Fruit fly (Drosophila melanogaster) whole organism, embryonic: ENCODE measurements around the gene Alp13.

ENCODE experiments used
- CG10147 ChIP-seq: fragments of 200-800 bp; sonication (Bioruptor generic); optimal IDR thresholded peaks from 2 replicates; lab custom pipeline; 2019; ENCODE audit warnings: missing biosample characterization, mild to moderate bottlenecking, missing genetic modification characterization, moderate library complexity
- CG10209 ChIP-seq: fragments of 200-800 bp; sonication (Bioruptor generic); optimal IDR thresholded peaks from 3 replicates; lab custom pipeline; 2017; ENCODE audit warnings: missing biosample characterization, mild to moderate bottlenecking, missing genetic modification characterization, missing genetic modification reagents
- CG10959 ChIP-seq: fragments of 200-800 bp; sonication (Bioruptor generic); IDR thresholded peaks from 2 replicates; pipeline ENCODE4 v1.3.6; 2022; ENCODE audit warnings: missing biosample characterization, missing genetic modification characterization
- CG11093 ChIP-seq: fragments of 200-800 bp; sonication (Bioruptor generic); IDR thresholded peaks from 3 replicates; pipeline ENCODE4 v1.3.6; 2022; ENCODE audit warnings: missing biosample characterization, missing genetic modification characterization
- CG11723 ChIP-seq: fragments of 200-800 bp; sonication (Bioruptor generic); optimal IDR thresholded peaks from 2 replicates; lab custom pipeline; 2017; ENCODE audit warnings: missing biosample characterization, mild to moderate bottlenecking, missing genetic modification characterization
- CG14965 ChIP-seq: fragments of 200-800 bp; sonication (Bioruptor generic); optimal IDR thresholded peaks from 2 replicates; lab custom pipeline; 2016; ENCODE audit warnings: missing biosample characterization, missing genetic modification characterization, borderline replicate concordance
- CG17186 ChIP-seq: fragments of 200-800 bp; sonication (Bioruptor generic); optimal IDR thresholded peaks from 3 replicates; lab custom pipeline; 2017; ENCODE audit warnings: missing biosample characterization, missing genetic modification reagents, missing genetic modification characterization
- CG2199 ChIP-seq: fragments of 200-800 bp; sonication (Bioruptor generic); IDR thresholded peaks from 3 replicates; pipeline ENCODE4 v1.3.6; 2022; ENCODE audit warnings: missing biosample characterization, missing genetic modification characterization
- CG30020 ChIP-seq: fragments of 200-800 bp; optimal IDR thresholded peaks from 2 replicates; lab custom pipeline; 2019; ENCODE audit warnings: missing biosample characterization, mild to moderate bottlenecking, missing genetic modification characterization, moderate library complexity
- CG31388 ChIP-seq: fragments of 200-800 bp; sonication (Bioruptor generic); optimal IDR thresholded peaks from 2 replicates; lab custom pipeline; 2016; ENCODE audit warnings: missing biosample characterization, missing genetic modification characterization
- CG31441 ChIP-seq: fragments of 200-800 bp; sonication (Bioruptor generic); IDR thresholded peaks from 2 replicates; pipeline ENCODE4 v1.3.6; 2022; ENCODE audit warnings: missing biosample characterization, missing genetic modification characterization
- CG3163 ChIP-seq: fragments of 200-800 bp; sonication (Bioruptor generic); optimal IDR thresholded peaks from 3 replicates; lab custom pipeline; 2016; ENCODE audit warnings: missing biosample characterization, missing genetic modification characterization
- CG32772 ChIP-seq: fragments of 200-800 bp; sonication (Bioruptor generic); IDR thresholded peaks from 2 replicates; pipeline ENCODE4 v1.3.6; 2022; ENCODE audit warnings: missing biosample characterization, missing genetic modification characterization
- CG4820 ChIP-seq: fragments of 200-800 bp; sonication (Bioruptor generic); optimal IDR thresholded peaks from 3 replicates; lab custom pipeline; 2016; ENCODE audit warnings: missing biosample characterization, missing genetic modification characterization
- CG7372 ChIP-seq: fragments of 200-800 bp; sonication (Bioruptor generic); IDR thresholded peaks from 2 replicates; pipeline ENCODE4 v1.3.6; 2022; ENCODE audit warnings: missing biosample characterization, missing genetic modification characterization
- CG7786 ChIP-seq: fragments of 200-800 bp; sonication (Bioruptor generic); optimal IDR thresholded peaks from 2 replicates; lab custom pipeline; 2016; ENCODE audit warnings: missing biosample characterization, missing genetic modification characterization
- CG7928 ChIP-seq: fragments of 200-800 bp; sonication (Bioruptor generic); optimal IDR thresholded peaks from 2 replicates; lab custom pipeline; 2017; ENCODE audit warnings: missing biosample characterization, mild to moderate bottlenecking, missing genetic modification characterization
- CG8089 ChIP-seq: fragments of 200-800 bp; sonication (Bioruptor generic); optimal IDR thresholded peaks from 3 replicates; lab custom pipeline; 2016; ENCODE audit warnings: missing biosample characterization, missing genetic modification characterization
- CG8290 ChIP-seq, 3 experiments: fragments of 200-800 bp; sonication (Bioruptor generic); optimal IDR thresholded peaks; 2 replicates each; lab custom pipeline; 2016 to 2019; ENCODE audit warnings: missing biosample characterization in 3 of 3, missing genetic modification characterization in 3 of 3, mild to moderate bottlenecking in 2 of 3, moderate library complexity in 1 of 3
- CHES-1-like ChIP-seq: fragments of 200-800 bp; sonication (Bioruptor generic); optimal IDR thresholded peaks from 2 replicates; lab custom pipeline; 2016; ENCODE audit warnings: missing biosample characterization, missing genetic modification characterization
- D19B ChIP-seq: fragments of 200-800 bp; sonication (Bioruptor generic); optimal IDR thresholded peaks from 2 replicates; lab custom pipeline; 2017; ENCODE audit warnings: missing biosample characterization, mild to moderate bottlenecking, missing genetic modification characterization
- Dbx ChIP-seq: fragments of 200-800 bp; sonication (Bioruptor generic); IDR thresholded peaks from 3 replicates; pipeline ENCODE4 v1.3.6; 2022; ENCODE audit warnings: missing biosample characterization, missing genetic modification characterization
- Fer2 ChIP-seq: fragments of 200-800 bp; sonication (Bioruptor generic); optimal IDR thresholded peaks from 2 replicates; lab custom pipeline; 2018; ENCODE audit warnings: missing biosample characterization, mild to moderate bottlenecking, missing genetic modification characterization, moderate library complexity
- H15 ChIP-seq: fragments of 200-800 bp; sonication (Bioruptor generic); IDR thresholded peaks from 3 replicates; pipeline ENCODE4 v1.3.6; 2022; ENCODE audit warnings: missing biosample characterization, missing genetic modification characterization
- HLHmδ ChIP-seq: fragments of 200-800 bp; sonication (Bioruptor generic); optimal IDR thresholded peaks from 2 replicates; lab custom pipeline; 2018; ENCODE audit warnings: missing biosample characterization, mild to moderate bottlenecking, missing genetic modification characterization, moderate library complexity
- HmgZ ChIP-seq: fragments of 200-800 bp; sonication (Bioruptor generic); optimal IDR thresholded peaks from 2 replicates; lab custom pipeline; 2018; ENCODE audit warnings: missing biosample characterization, mild to moderate bottlenecking, missing genetic modification characterization
- Hr3 ChIP-seq: fragments of 200-800 bp; sonication (Bioruptor generic); optimal IDR thresholded peaks from 3 replicates; lab custom pipeline; 2016; ENCODE audit warnings: missing biosample characterization, missing genetic modification characterization
- NK7.1 ChIP-seq: fragments of 200-800 bp; sonication (Bioruptor generic); optimal IDR thresholded peaks from 3 replicates; lab custom pipeline; 2016; ENCODE audit warnings: missing biosample characterization, missing genetic modification characterization
- Nf-YA ChIP-seq: fragments of 200-800 bp; sonication (Bioruptor generic); IDR thresholded peaks from 2 replicates; pipeline ENCODE4 v1.3.6; 2022; ENCODE audit warnings: missing biosample characterization, missing genetic modification characterization
- Oaz ChIP-seq: fragments of 200-800 bp; sonication (Bioruptor generic); IDR thresholded peaks from 2 replicates; pipeline ENCODE4 v1.3.6; 2022; ENCODE audit warnings: missing biosample characterization, missing genetic modification characterization
- Sry-δ ChIP-seq: fragments of 200-800 bp; sonication (Bioruptor generic); optimal IDR thresholded peaks from 2 replicates; lab custom pipeline; 2016; ENCODE audit warnings: missing biosample characterization, missing genetic modification characterization
- abd-A ChIP-seq: fragments of 200-800 bp; sonication (Bioruptor generic); optimal IDR thresholded peaks from 3 replicates; lab custom pipeline; 2019; ENCODE audit warnings: missing biosample characterization, mild to moderate bottlenecking, missing genetic modification characterization, moderate library complexity
- ash1 ChIP-seq: fragments of 200-800 bp; sonication (Bioruptor generic); optimal IDR thresholded peaks from 2 replicates; lab custom pipeline; 2018; ENCODE audit warnings: missing biosample characterization, mild to moderate bottlenecking, missing genetic modification characterization
- bab2 ChIP-seq: fragments of 200-800 bp; sonication (Bioruptor generic); optimal IDR thresholded peaks from 2 replicates; lab custom pipeline; 2016; ENCODE audit warnings: missing biosample characterization, missing genetic modification characterization
- cato ChIP-seq: fragments of 200-800 bp; sonication (Bioruptor generic); optimal IDR thresholded peaks from 2 replicates; lab custom pipeline; 2016; ENCODE audit warnings: missing biosample characterization, missing genetic modification characterization, borderline replicate concordance
- chinmo ChIP-seq: fragments of 200-800 bp; sonication (Bioruptor generic); IDR thresholded peaks from 4 replicates; pipeline ENCODE4 v1.3.6; 2022; ENCODE audit warnings: missing biosample characterization, missing genetic modification characterization; ENCODE audit not compliant: partially characterized antibody
- exex ChIP-seq: fragments of 200-800 bp; sonication (Bioruptor generic); optimal IDR thresholded peaks from 4 replicates; lab custom pipeline; 2018; ENCODE audit warnings: missing biosample characterization, mild to moderate bottlenecking, missing genetic modification characterization, moderate library complexity
- ftz-f1 ChIP-seq: fragments of 200-800 bp; sonication (Bioruptor generic); optimal IDR thresholded peaks from 2 replicates; lab custom pipeline; 2016; ENCODE audit warnings: missing biosample characterization, missing genetic modification characterization
- gcm2 ChIP-seq: fragments of 200-800 bp; sonication (Bioruptor generic); optimal IDR thresholded peaks from 2 replicates; lab custom pipeline; 2016; ENCODE audit warnings: missing biosample characterization, missing genetic modification characterization
- grau ChIP-seq: fragments of 200-800 bp; optimal IDR thresholded peaks from 3 replicates; lab custom pipeline; 2019; ENCODE audit warnings: missing biosample characterization, mild to moderate bottlenecking, missing genetic modification characterization, moderate library complexity
- ham ChIP-seq: fragments of 200-800 bp; sonication (Bioruptor generic); IDR thresholded peaks from 2 replicates; pipeline ENCODE4 v1.3.6; 2022; ENCODE audit warnings: missing biosample characterization, missing genetic modification characterization
- ind ChIP-seq: fragments of 200-800 bp; sonication (Bioruptor generic); optimal IDR thresholded peaks from 3 replicates; lab custom pipeline; 2016; ENCODE audit warnings: missing biosample characterization, missing genetic modification characterization
- inv ChIP-seq: fragments of 200-800 bp; sonication (Bioruptor generic); IDR thresholded peaks from 2 replicates; pipeline ENCODE4 v1.3.6; 2022; ENCODE audit warnings: missing biosample characterization, missing genetic modification characterization; ENCODE audit not compliant: partially characterized antibody
- lmd ChIP-seq: fragments of 200-800 bp; sonication (Bioruptor generic); IDR thresholded peaks from 2 replicates; pipeline ENCODE4 v1.3.6; 2022; ENCODE audit warnings: missing biosample characterization, missing genetic modification characterization
- mld ChIP-seq: fragments of 200-800 bp; sonication (Bioruptor generic); IDR thresholded peaks from 3 replicates; pipeline ENCODE4 v1.3.6; 2022; ENCODE audit warnings: missing biosample characterization, missing genetic modification characterization; ENCODE audit not compliant: partially characterized antibody
- pan ChIP-seq, 4 experiments: fragments of >200 bp in 3 of 4; fragments of 200-800 bp in 1 of 4; sonication (Bioruptor generic) in 1 of 4; optimal IDR thresholded peaks in 3 of 4; IDR thresholded peaks in 1 of 4; 2 replicates each; pipeline versions ENCODE4 v1.3.6 to Lab custom; 2017 to 2022; ENCODE audit warnings: missing biosample characterization in 2 of 4, missing genetic modification characterization in 2 of 4, mixed read lengths in 1 of 4
- pita ChIP-seq: fragments of 200-800 bp; sonication (Bioruptor generic); optimal IDR thresholded peaks from 2 replicates; lab custom pipeline; 2017; ENCODE audit warnings: missing biosample characterization, mild to moderate bottlenecking, missing genetic modification characterization
- ranshi ChIP-seq: fragments of 200-800 bp; sonication (Bioruptor generic); IDR thresholded peaks from 2 replicates; pipeline ENCODE4 v1.3.6; 2022; ENCODE audit warnings: missing biosample characterization, missing genetic modification characterization
- slou ChIP-seq: fragments of 200-800 bp; sonication (Bioruptor generic); optimal IDR thresholded peaks from 3 replicates; lab custom pipeline; 2016; ENCODE audit warnings: missing biosample characterization, missing genetic modification characterization
- unpg ChIP-seq: fragments of 200-800 bp; sonication (Bioruptor generic); optimal IDR thresholded peaks from 3 replicates; lab custom pipeline; 2018; ENCODE audit warnings: missing biosample characterization, mild to moderate bottlenecking, missing genetic modification characterization, moderate library complexity
- zfh2 ChIP-seq: fragments of 200-800 bp; sonication (Bioruptor generic); optimal IDR thresholded peaks from 2 replicates; lab custom pipeline; 2016; ENCODE audit warnings: missing biosample characterization, missing genetic modification characterization

Gene Alp13

dm6 chr3R:10111815-10112185, 36.6 kb upstream of the Alp13 start (continued):
- TF ChIP-seq NK7.1 (GFP tag; lab: Kevin White, UChicago), result no peak
- no peak for TF ChIP-seq Fer2
- no peak for TF ChIP-seq pan (optimal IDR thresholded peaks at IDR 0.05; lab: Kevin White, UChicago)
- peak in 1 of 2 experiments; percentile 7 for TF ChIP-seq pan (GFP tag; optimal IDR thresholded peaks at IDR 0.05 in 1 of 2, IDR thresholded peaks at IDR 0.05 in 1 of 2)
- no peak for TF ChIP-seq lmd
- no peak for TF ChIP-seq CG10959
- TF ChIP-seq CG10209 (GFP tag; lab: Kevin White, UChicago), result peak; percentile 12
- TF ChIP-seq zfh2, result no peak
- no peak for TF ChIP-seq CG4820 (GFP tag; lab: Kevin White, UChicago)
- no peak for TF ChIP-seq CG8089 (GFP tag; lab: Kevin White, UChicago)
- no peak for TF ChIP-seq exex (tag; lab: Kevin White, UChicago)
- TF ChIP-seq inv, result no peak
- no peak for TF ChIP-seq CG32772 (GFP tag; lab: Robert Waterston, UW)
- no peak for TF ChIP-seq chinmo
- TF ChIP-seq CHES-1-like (GFP tag; lab: Kevin White, UChicago), result no peak
- no peak for TF ChIP-seq ham
- TF ChIP-seq CG7786 (GFP tag; lab: Kevin White, UChicago), result no peak
- TF ChIP-seq abd-A (tag; lab: Kevin White, UChicago), result no peak
- TF ChIP-seq ranshi (GFP tag; lab: Robert Waterston, UW), result 0 out of 2 replicates have a peak, but pooled peaks have one; percentile 22
- TF ChIP-seq CG31441 (GFP tag; lab: Robert Waterston, UW), result peak; percentile 45
- no peak for TF ChIP-seq H15
- TF ChIP-seq cato (GFP tag; lab: Kevin White, UChicago), result no peak
- no peak for TF ChIP-seq HmgZ (tag; lab: Kevin White, UChicago)
- no peak for TF ChIP-seq CG3163 (GFP tag; lab: Kevin White, UChicago)
- peak; percentile 33 for TF ChIP-seq grau (tag; lab: Kevin White, UChicago)
- no peak for TF ChIP-seq ash1 (GFP tag; lab: Kevin White, UChicago)
- 0 out of 3 replicates have a peak, but pooled peaks have one; percentile 30 for TF ChIP-seq CG11093 (GFP tag; lab: Robert Waterston, UW)
- peak; percentile 27 for TF ChIP-seq unpg
- no peak for TF ChIP-seq slou (GFP tag; lab: Kevin White, UChicago)
- no peak for TF ChIP-seq HLHmδ (GFP tag; lab: Kevin White, UChicago)
- no peak for TF ChIP-seq gcm2 (GFP tag; lab: Kevin White, UChicago)
- TF ChIP-seq CG14965 (GFP tag; lab: Kevin White, UChicago), result no peak
- TF ChIP-seq CG7372 (GFP tag; lab: Robert Waterston, UW), result no peak
- TF ChIP-seq Oaz (GFP tag; lab: Robert Waterston, UW), result no peak
- no peak for TF ChIP-seq CG17186 (GFP tag; lab: Kevin White, UChicago)
- TF ChIP-seq Sry-δ, result no peak
- no peak for TF ChIP-seq Nf-YA (GFP tag; lab: Robert Waterston, UW)
- no peak for TF ChIP-seq CG7928
- no peak for TF ChIP-seq CG8290 (GFP tag; optimal IDR thresholded peaks at IDR 0.05; lab: Kevin White, UChicago)
- no peak for TF ChIP-seq CG8290 (tag; optimal IDR thresholded peaks at IDR 0.05; lab: Kevin White, UChicago)
- TF ChIP-seq CG2199 (GFP tag; lab: Robert Waterston, UW), result no peak
- 0 out of 3 replicates have a peak, but pooled peaks have one; percentile 13 for TF ChIP-seq Dbx (GFP tag; lab: Robert Waterston, UW)
- TF ChIP-seq D19B, result no peak
- no peak for TF ChIP-seq bab2
- no peak for TF ChIP-seq ftz-f1 (GFP tag; lab: Kevin White, UChicago)
- TF ChIP-seq pita (GFP tag; lab: Kevin White, UChicago), result no peak
- TF ChIP-seq ind (GFP tag; lab: Kevin White, UChicago), result peak; percentile 4
- no peak for TF ChIP-seq CG31388
- TF ChIP-seq Hr3, result no peak
- TF ChIP-seq CG30020 (tag; lab: Kevin White, UChicago), result no peak
- no peak for TF ChIP-seq CG10147 (GFP tag; lab: Kevin White, UChicago)
- no peak for TF ChIP-seq mld
- no peak for TF ChIP-seq CG11723 (GFP tag; lab: Kevin White, UChicago)
